Fruit fly (Drosophila melanogaster) whole organism, prepupa: ENCODE measurements around the gene CG12766.

Experiments
- Blimp-1 ChIP-seq: fragments of 200-800 bp; sonication (Bioruptor generic); optimal IDR thresholded peaks from 3 replicates; lab custom pipeline; 2017; ENCODE audit warnings: missing biosample characterization, missing genetic modification characterization, mild to moderate bottlenecking, moderate library complexity, missing genetic modification reagents
- CG10669 ChIP-seq: fragments of 200-800 bp; sonication (Bioruptor generic); optimal IDR thresholded peaks from 3 replicates; lab custom pipeline; 2018; ENCODE audit warnings: missing biosample characterization, mild to moderate bottlenecking, missing genetic modification characterization, moderate library complexity
- CG11294 ChIP-seq: fragments of 200-800 bp; sonication (Bioruptor generic); IDR thresholded peaks from 2 replicates; pipeline ENCODE4 v1.3.6; 2022; ENCODE audit warnings: missing biosample characterization, missing genetic modification characterization
- CG11762 ChIP-seq: fragments of 200-800 bp; sonication (Bioruptor generic); optimal IDR thresholded peaks from 3 replicates; lab custom pipeline; 2016; ENCODE audit warnings: missing biosample characterization, missing genetic modification characterization; ENCODE audit not compliant: insufficient read depth
- CG11902 ChIP-seq: fragments of 200-800 bp; sonication (Bioruptor generic); optimal IDR thresholded peaks from 3 replicates; lab custom pipeline; 2016; ENCODE audit warnings: missing biosample characterization, missing genetic modification characterization
- CG15336 ChIP-seq: fragments of 200-800 bp; sonication (Bioruptor generic); IDR thresholded peaks from 2 replicates; pipeline ENCODE4 v1.3.6; 2022; ENCODE audit warnings: missing biosample characterization, missing genetic modification characterization
- CG1621 ChIP-seq: fragments of 200-800 bp; sonication (Bioruptor generic); optimal IDR thresholded peaks from 3 replicates; lab custom pipeline; 2018; ENCODE audit warnings: missing biosample characterization, mild to moderate bottlenecking, missing genetic modification characterization
- CG16779 ChIP-seq: fragments of 200-800 bp; sonication (Bioruptor generic); optimal IDR thresholded peaks from 3 replicates; lab custom pipeline; 2017; ENCODE audit warnings: missing biosample characterization, mild to moderate bottlenecking, missing genetic modification characterization
- CG3032 ChIP-seq: fragments of 200-800 bp; optimal IDR thresholded peaks from 2 replicates; lab custom pipeline; 2019; ENCODE audit warnings: missing biosample characterization, mild to moderate bottlenecking, missing genetic modification characterization, moderate library complexity
- CG31627 ChIP-seq: fragments of 200-800 bp; sonication (Bioruptor generic); optimal IDR thresholded peaks from 3 replicates; lab custom pipeline; 2016; ENCODE audit warnings: missing biosample characterization, missing genetic modification characterization
- CG32006 ChIP-seq: fragments of 200-800 bp; sonication (Bioruptor generic); optimal IDR thresholded peaks from 3 replicates; lab custom pipeline; 2017; ENCODE audit warnings: missing biosample characterization, mild to moderate bottlenecking, missing genetic modification characterization
- CG34406 ChIP-seq: fragments of 200-800 bp; sonication (Bioruptor generic); optimal IDR thresholded peaks from 3 replicates; lab custom pipeline; 2016; ENCODE audit warnings: missing biosample characterization, missing genetic modification characterization
- CG3919 ChIP-seq: fragments of 200-800 bp; sonication (Bioruptor generic); optimal IDR thresholded peaks from 3 replicates; lab custom pipeline; 2016; ENCODE audit warnings: missing biosample characterization, missing genetic modification characterization
- CG4318 ChIP-seq: fragments of 200-800 bp; sonication (Bioruptor generic); optimal IDR thresholded peaks from 3 replicates; lab custom pipeline; 2017; ENCODE audit warnings: missing biosample characterization, mild to moderate bottlenecking, missing genetic modification characterization
- CG6163 ChIP-seq: fragments of 200-800 bp; sonication (Bioruptor generic); IDR thresholded peaks from 3 replicates; pipeline ENCODE4 v1.3.6; 2022; ENCODE audit warnings: missing biosample characterization, missing genetic modification characterization
- CG6276 ChIP-seq: fragments of 200-800 bp; sonication (Bioruptor generic); optimal IDR thresholded peaks from 2 replicates; lab custom pipeline; 2017; ENCODE audit warnings: missing biosample characterization, mild to moderate bottlenecking, missing genetic modification characterization
- CG6854 ChIP-seq: fragments of 200-800 bp; sonication (Bioruptor generic); optimal IDR thresholded peaks from 2 replicates; lab custom pipeline; 2017; ENCODE audit warnings: missing biosample characterization, mild to moderate bottlenecking, missing genetic modification characterization
- CG7368 ChIP-seq: fragments of 200-800 bp; sonication (Bioruptor generic); optimal IDR thresholded peaks from 3 replicates; lab custom pipeline; 2016; ENCODE audit warnings: missing biosample characterization, missing genetic modification characterization
- CG8319 ChIP-seq: fragments of 200-800 bp; sonication (Bioruptor generic); optimal IDR thresholded peaks from 3 replicates; lab custom pipeline; 2016; ENCODE audit warnings: missing biosample characterization, missing genetic modification characterization
- CG8632 ChIP-seq: fragments of 200-800 bp; sonication (Bioruptor generic); optimal IDR thresholded peaks from 3 replicates; lab custom pipeline; 2016; ENCODE audit warnings: missing biosample characterization, missing genetic modification characterization
- Eip75B ChIP-seq: fragments of 200-800 bp; sonication (Bioruptor generic); optimal IDR thresholded peaks from 3 replicates; lab custom pipeline; 2016; ENCODE audit warnings: missing biosample characterization, missing genetic modification characterization
- Eip78C ChIP-seq: fragments of 200-800 bp; sonication (Bioruptor generic); peaks from one replicate; lab custom pipeline; 2016; ENCODE audit warnings: missing biosample characterization, missing genetic modification characterization
- Eip93F ChIP-seq: fragments of 200-800 bp; sonication (Bioruptor generic); optimal IDR thresholded peaks from 2 replicates; lab custom pipeline; 2016; ENCODE audit warnings: missing biosample characterization, mild to moderate bottlenecking, missing genetic modification characterization
- Gug ChIP-seq: fragments of 200-800 bp; sonication (Bioruptor generic); IDR thresholded peaks from 2 replicates; pipeline ENCODE4 v1.3.6; 2022; ENCODE audit warnings: missing biosample characterization, missing genetic modification characterization
- Hr39 ChIP-seq: fragments of 200-800 bp; sonication (Bioruptor generic); optimal IDR thresholded peaks from 2 replicates; lab custom pipeline; 2016; ENCODE audit warnings: missing biosample characterization, missing genetic modification characterization
- Hr4 ChIP-seq: fragments of 200-800 bp; sonication (Bioruptor generic); optimal IDR thresholded peaks from 3 replicates; lab custom pipeline; 2016; ENCODE audit warnings: missing biosample characterization, missing genetic modification characterization
- Lpt ChIP-seq: fragments of 200-800 bp; sonication (Bioruptor generic); optimal IDR thresholded peaks from 3 replicates; lab custom pipeline; 2016; ENCODE audit warnings: missing biosample characterization, missing genetic modification characterization
- Met ChIP-seq: fragments of 200-800 bp; sonication (Bioruptor generic); optimal IDR thresholded peaks from 3 replicates; lab custom pipeline; 2016; ENCODE audit warnings: missing biosample characterization, missing genetic modification characterization
- OdsH ChIP-seq: fragments of 200-800 bp; sonication (Bioruptor generic); optimal IDR thresholded peaks from 3 replicates; lab custom pipeline; 2016; ENCODE audit warnings: missing biosample characterization, missing genetic modification characterization
- Sox102F ChIP-seq: fragments of 200-800 bp; sonication (Bioruptor generic); optimal IDR thresholded peaks from 2 replicates; lab custom pipeline; 2016; ENCODE audit warnings: missing biosample characterization, mild to moderate bottlenecking, missing genetic modification characterization
- Sox14 ChIP-seq: fragments of 200-800 bp; sonication (Bioruptor generic); optimal IDR thresholded peaks from 3 replicates; lab custom pipeline; 2016; ENCODE audit warnings: missing biosample characterization, missing genetic modification characterization
- Sox15 ChIP-seq: fragments of 200-800 bp; sonication (Bioruptor generic); optimal IDR thresholded peaks from 3 replicates; lab custom pipeline; 2016; ENCODE audit warnings: missing biosample characterization, missing genetic modification characterization
- achi ChIP-seq: fragments of 200-800 bp; sonication (Bioruptor generic); optimal IDR thresholded peaks from 3 replicates; lab custom pipeline; 2016; ENCODE audit warnings: missing biosample characterization, missing genetic modification characterization
- cyc ChIP-seq: fragments of 200-800 bp; sonication (Bioruptor generic); optimal IDR thresholded peaks from 3 replicates; lab custom pipeline; 2016; ENCODE audit warnings: missing biosample characterization, missing genetic modification characterization
- dac ChIP-seq: fragments of 200-800 bp; sonication (Bioruptor generic); optimal IDR thresholded peaks from 2 replicates; lab custom pipeline; 2017; ENCODE audit warnings: missing biosample characterization, mild to moderate bottlenecking, missing genetic modification characterization
- dsx ChIP-seq: fragments of 200-800 bp; optimal IDR thresholded peaks from 3 replicates; lab custom pipeline; 2019; ENCODE audit warnings: missing biosample characterization, mild to moderate bottlenecking, missing genetic modification characterization, moderate library complexity; ENCODE audit not compliant: poor library complexity, severe bottlenecking
- eg ChIP-seq: fragments of 200-800 bp; sonication (Bioruptor generic); IDR thresholded peaks from 3 replicates; pipeline ENCODE4 v1.3.6; 2022; ENCODE audit warnings: missing biosample characterization, missing genetic modification characterization
- esn ChIP-seq: fragments of 200-800 bp; sonication (Bioruptor generic); optimal IDR thresholded peaks from 2 replicates; lab custom pipeline; 2016; ENCODE audit warnings: missing biosample characterization, mild to moderate bottlenecking, missing genetic modification characterization, moderate library complexity
- fd59A ChIP-seq: fragments of 200-800 bp; sonication (Bioruptor generic); optimal IDR thresholded peaks from 2 replicates; lab custom pipeline; 2017; ENCODE audit warnings: missing biosample characterization, mild to moderate bottlenecking, missing genetic modification characterization, missing genetic modification reagents
- fd85E ChIP-seq: fragments of 200-800 bp; sonication (Bioruptor generic); optimal IDR thresholded peaks from 3 replicates; lab custom pipeline; 2016; ENCODE audit warnings: missing biosample characterization, missing genetic modification characterization
- fkh ChIP-seq: fragments of 200-800 bp; sonication (Bioruptor generic); optimal IDR thresholded peaks from 3 replicates; lab custom pipeline; 2017; ENCODE audit warnings: missing biosample characterization, mild to moderate bottlenecking, missing genetic modification characterization, moderate library complexity
- pdm3 ChIP-seq: fragments of 200-800 bp; sonication (Bioruptor generic); optimal IDR thresholded peaks from 3 replicates; lab custom pipeline; 2016; ENCODE audit warnings: missing biosample characterization, missing genetic modification characterization
- salr ChIP-seq, 2 experiments: fragments of 200-800 bp; sonication (Bioruptor generic); optimal IDR thresholded peaks; 3 replicates each; lab custom pipeline; 2016 to 2018; ENCODE audit warnings: missing biosample characterization in 2 of 2, missing genetic modification characterization in 2 of 2, mild to moderate bottlenecking in 1 of 2
- spab ChIP-seq: fragments of 200-800 bp; sonication (Bioruptor generic); optimal IDR thresholded peaks from 2 replicates; lab custom pipeline; 2017; ENCODE audit warnings: missing biosample characterization, mild to moderate bottlenecking, missing genetic modification characterization, missing genetic modification reagents
- ss ChIP-seq, 2 experiments: fragments of 200-800 bp; sonication (Bioruptor generic); optimal IDR thresholded peaks; 2 replicates in 1 of 2; 3 replicates in 1 of 2; lab custom pipeline; 2017 to 2018; ENCODE audit warnings: mild to moderate bottlenecking in 2 of 2, missing biosample characterization in 2 of 2, missing genetic modification characterization in 2 of 2, moderate library complexity in 1 of 2
- topi ChIP-seq: fragments of 200-800 bp; sonication (Bioruptor generic); optimal IDR thresholded peaks from 3 replicates; lab custom pipeline; 2016; ENCODE audit warnings: missing biosample characterization, missing genetic modification characterization
- vri ChIP-seq: fragments of 200-800 bp; sonication (Bioruptor generic); optimal IDR thresholded peaks from 3 replicates; lab custom pipeline; 2016; ENCODE audit warnings: missing biosample characterization, mild to moderate bottlenecking, missing genetic modification characterization

CG12766 gene

dm6 chr3L:3902491-3903198, 37.3 kb downstream of the CG12766 start, which contains the start of gene Ubi-p63E (continued):
- TF ChIP-seq CG8632 (GFP tag; lab: Kevin White, UChicago) = peak; percentile 49
- TF ChIP-seq ss (GFP tag; optimal IDR thresholded peaks at IDR 0.05; lab: Kevin White, UChicago) = peak in 1 of 2 experiments; percentile 32
- TF ChIP-seq CG34406 (GFP tag; lab: Kevin White, UChicago) = peak; percentile 47
- peak; percentile 20 for TF ChIP-seq dac
- no peak for TF ChIP-seq CG6163 (GFP tag; lab: Robert Waterston, UW)
- no peak for TF ChIP-seq Gug (GFP tag; lab: Robert Waterston, UW)
- TF ChIP-seq CG11902 (GFP tag; lab: Kevin White, UChicago) = peak; percentile 59
- TF ChIP-seq Lpt (GFP tag; lab: Kevin White, UChicago) = peak; percentile 31
- peak; percentile 57 for TF ChIP-seq topi (GFP tag; lab: Kevin White, UChicago)
- peak; percentile 90 for TF ChIP-seq Eip78C
- TF ChIP-seq Hr39 (GFP tag; lab: Kevin White, UChicago) = peak; percentile 66
- TF ChIP-seq Sox102F (GFP tag; lab: Kevin White, UChicago) = peak; percentile 62
- peak; percentile 76 for TF ChIP-seq esn

dm6 chr3L:3901865-3902490, 37.9 kb downstream of the CG12766 start:
- TF ChIP-seq CG32006 (GFP tag; lab: Kevin White, UChicago) = no peak
- no peak for TF ChIP-seq CG10669 (GFP tag; lab: Kevin White, UChicago)
- TF ChIP-seq CG6163 (GFP tag; lab: Robert Waterston, UW) = no peak
- TF ChIP-seq CG6854 (GFP tag; lab: Kevin White, UChicago) = no peak
- TF ChIP-seq Eip78C = peak; percentile 44
- TF ChIP-seq fd59A (GFP tag; lab: Kevin White, UChicago) = no peak
- TF ChIP-seq CG11762 (GFP tag; lab: Kevin White, UChicago) = no peak
- TF ChIP-seq CG3032 (tag; lab: Kevin White, UChicago) = no peak
- TF ChIP-seq Eip75B (GFP tag; lab: Kevin White, UChicago) = no peak
- TF ChIP-seq CG7368 = no peak
- no peak for TF ChIP-seq OdsH (GFP tag; lab: Kevin White, UChicago)
- no peak for TF ChIP-seq Hr4 (GFP tag; lab: Kevin White, UChicago)
- no peak for TF ChIP-seq CG3919 (GFP tag; lab: Kevin White, UChicago)
- TF ChIP-seq esn = no peak
- no peak for TF ChIP-seq CG4318 (GFP tag; lab: Kevin White, UChicago)
- TF ChIP-seq Sox14 = peak; percentile 86
- no peak for TF ChIP-seq CG8632 (GFP tag; lab: Kevin White, UChicago)
- TF ChIP-seq Sox102F (GFP tag; lab: Kevin White, UChicago) = no peak
- TF ChIP-seq CG6276 (GFP tag; lab: Kevin White, UChicago) = peak; percentile 51
- TF ChIP-seq pdm3 (GFP tag; lab: Kevin White, UChicago) = no peak
- TF ChIP-seq CG8319 (GFP tag; lab: Kevin White, UChicago) = no peak
- no peak for TF ChIP-seq CG31627 (GFP tag; lab: Kevin White, UChicago)
- no peak for TF ChIP-seq Sox15 (GFP tag; lab: Kevin White, UChicago)
- TF ChIP-seq salr (GFP tag; optimal IDR thresholded peaks at IDR 0.05; lab: Kevin White, UChicago) = no peak
- TF ChIP-seq Blimp-1 = no peak
- peak; percentile 69 for TF ChIP-seq dsx (GFP tag; lab: Kevin White, UChicago)
- TF ChIP-seq CG11294 (GFP tag; lab: Robert Waterston, UW) = no peak
- peak; percentile 7 for TF ChIP-seq spab
- no peak for TF ChIP-seq fd85E (GFP tag; lab: Kevin White, UChicago)
- no peak for TF ChIP-seq achi (GFP tag; lab: Kevin White, UChicago)
- no peak for TF ChIP-seq CG11902 (GFP tag; lab: Kevin White, UChicago)
- TF ChIP-seq CG15336 (GFP tag; lab: Robert Waterston, UW) = no peak
- peak; percentile 5 for TF ChIP-seq vri
- no peak for TF ChIP-seq Gug (GFP tag; lab: Robert Waterston, UW)
- no peak for TF ChIP-seq CG16779 (tag; lab: Kevin White, UChicago)
- no peak for TF ChIP-seq eg (GFP tag; lab: Robert Waterston, UW)
- no peak for TF ChIP-seq Hr39 (GFP tag; lab: Kevin White, UChicago)
- TF ChIP-seq Met (GFP tag; lab: Kevin White, UChicago) = no peak
- TF ChIP-seq Eip93F (GFP tag; lab: Kevin White, UChicago) = no peak
- no peak for TF ChIP-seq cyc (GFP tag; lab: Kevin White, UChicago)
- peak; percentile 49 for TF ChIP-seq fkh
- TF ChIP-seq CG1621 = no peak
